Worm (Caenorhabditis elegans) whole organism, L1 larva: ENCODE measurements around the gene F42A6.1.

Source experiments
- alr-1 ChIP-seq: fragments of 200-800 bp; sonication (Bioruptor generic); optimal IDR thresholded peaks from 2 replicates; lab custom pipeline; 2018; ENCODE audit warnings: borderline replicate concordance, mild to moderate bottlenecking, missing genetic modification characterization, missing compliant biosample characterization
- blmp-1 ChIP-seq: fragments of 150-350 bp; optimal IDR thresholded peaks from 2 replicates; lab custom pipeline; 2014; ENCODE audit warnings: missing biosample characterization, missing genetic modification characterization
- lin-14 ChIP-seq: fragments of 200-800 bp; sonication (Bioruptor generic); optimal IDR thresholded peaks from 2 replicates; lab custom pipeline; 2018; ENCODE audit warnings: mild to moderate bottlenecking, missing genetic modification characterization, moderate library complexity, missing compliant biosample characterization
- nhr-11 ChIP-seq: fragments of 150-350 bp; optimal IDR thresholded peaks from 2 replicates; lab custom pipeline; 2014; ENCODE audit warnings: missing biosample characterization, missing genetic modification characterization
- nhr-28 ChIP-seq: fragments of 150-350 bp; optimal IDR thresholded peaks from 2 replicates; lab custom pipeline; 2014; ENCODE audit warnings: missing biosample characterization, missing genetic modification characterization
- nhr-77 ChIP-seq: fragments of 150-350 bp; optimal IDR thresholded peaks from 2 replicates; lab custom pipeline; 2014; ENCODE audit warnings: missing biosample characterization, missing genetic modification characterization
- skn-1 ChIP-seq: fragments of 150-350 bp; optimal IDR thresholded peaks from 2 replicates; lab custom pipeline; 2014; ENCODE audit warnings: missing biosample characterization, missing genetic modification characterization
- snpc-4 ChIP-seq: fragments of 150-350 bp; optimal IDR thresholded peaks from 2 replicates; lab custom pipeline; 2014; ENCODE audit warnings: missing biosample characterization, missing genetic modification characterization
- swsn-7 ChIP-seq: sonication (generic microtip); optimal IDR thresholded peaks from 2 replicates; lab custom pipeline; 2016; ENCODE audit warnings: missing genetic modification characterization, missing compliant biosample characterization

- TF ChIP-seq skn-1 = no peak
- TF ChIP-seq nhr-28 (tag; lab: Kevin White, UChicago) = no peak
- TF ChIP-seq blmp-1 (tag; lab: Kevin White, UChicago) = no peak
- TF ChIP-seq snpc-4 (tag; lab: Kevin White, UChicago) = no peak
- no peak for TF ChIP-seq nhr-11 (tag; lab: Kevin White, UChicago)
- no peak for TF ChIP-seq lin-14 (GFP tag; lab: Kevin White, UChicago)
- no peak for TF ChIP-seq swsn-7 (tag; lab: Kevin White, UChicago)
- TF ChIP-seq alr-1 (tag; lab: Kevin White, UChicago) = no peak
- no peak for TF ChIP-seq nhr-77 (tag; lab: Kevin White, UChicago)
These were observed 13.7 kb upstream of the F42A6.1 start, which contains the start of gene F42A6.2 for ce11 chrIV:3341170-3341569.
